Worm (Caenorhabditis elegans) whole organism, mixed stage, embryonic: Measurements from ENCODE around the gene F52H2.15.

Experiments
- ces-1 ChIP-seq: fragments of 150-350 bp; optimal IDR thresholded peaks from 2 replicates; lab custom pipeline; 2014; ENCODE audit warnings: missing biosample characterization, missing genetic modification reagents, missing genetic modification characterization
- cnd-1 ChIP-seq: fragments of 200-800 bp; sonication (Bioruptor generic); optimal IDR thresholded peaks from 2 replicates; lab custom pipeline; 2018; ENCODE audit warnings: mild to moderate bottlenecking, missing genetic modification characterization, missing compliant biosample characterization
- lsy-2 ChIP-seq: fragments of 150-350 bp; optimal IDR thresholded peaks from 2 replicates; lab custom pipeline; 2014; ENCODE audit warnings: missing biosample characterization, missing genetic modification characterization
- nhr-12 ChIP-seq: fragments of 150-350 bp; optimal IDR thresholded peaks from 2 replicates; lab custom pipeline; 2014; ENCODE audit warnings: missing biosample characterization, missing genetic modification characterization
- nhr-76 ChIP-seq: sonication (generic microtip); optimal IDR thresholded peaks from 2 replicates; lab custom pipeline; 2017; ENCODE audit warnings: missing biosample characterization, missing genetic modification characterization
- snpc-4 ChIP-seq: fragments of 150-350 bp; optimal IDR thresholded peaks from 2 replicates; lab custom pipeline; 2014; ENCODE audit warnings: missing biosample characterization, missing genetic modification characterization

ce11 chrX:2593703-2594102 lies 28.5 kb downstream of the F52H2.15 start, which contains the start of the genes nhr-40 and T03G6.7:
- TF ChIP-seq nhr-76 (tag; lab: Kevin White, UChicago) (no peak), snpc-4 (tag; lab: Kevin White, UChicago) (no peak), nhr-12 (tag; lab: Kevin White, UChicago) (no peak), lsy-2 (no peak), ces-1 (GFP tag; lab: Kevin White, UChicago) (no peak), cnd-1 (tag; lab: Kevin White, UChicago) (no peak)
